Worm (Caenorhabditis elegans): Measurements from ENCODE around the gene adt-3.

adt-3 gene

DNA sequence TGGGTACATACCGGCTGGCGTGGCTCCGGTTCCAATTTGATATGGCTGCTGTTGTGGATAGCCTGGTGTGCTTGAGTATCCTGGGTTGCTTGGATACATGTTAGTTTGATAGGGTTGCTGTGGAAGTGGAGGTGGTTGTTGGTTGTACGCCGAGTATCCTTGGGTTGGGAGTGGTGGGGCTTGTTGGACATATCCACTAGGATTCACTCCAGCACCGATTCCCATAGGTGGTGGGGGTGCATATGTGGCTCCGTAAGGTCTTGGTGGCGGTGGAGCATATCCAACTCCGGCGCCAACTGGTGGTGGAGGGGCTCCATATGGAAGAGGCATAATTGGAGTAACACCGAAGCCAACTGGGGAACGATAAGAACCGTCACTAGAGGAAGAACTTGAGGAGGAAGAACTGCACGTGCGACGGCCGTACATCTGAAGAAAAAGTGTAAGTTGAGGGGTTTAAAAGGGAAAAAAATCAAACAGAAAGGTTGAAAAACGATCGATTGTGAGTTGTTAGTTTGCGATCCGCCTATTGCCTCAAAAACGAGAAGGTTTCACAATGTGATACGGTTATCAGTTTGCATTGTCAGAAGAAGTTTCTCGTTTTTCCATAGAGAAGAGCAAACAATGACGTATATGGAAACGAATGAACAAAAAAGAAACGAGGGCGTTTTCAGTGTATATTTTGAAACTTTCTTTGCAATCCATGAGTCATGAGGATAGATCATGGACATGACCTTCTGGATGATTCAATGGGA lies 36.9 kb downstream of the adt-3 start, which contains the start of gene C16B8.3 (continued):
- TF ChIP-seq nhr-42 (GFP tag; IDR thresholded peaks at IDR 0.05) (no peak), lin-15B (tag; optimal IDR thresholded peaks at IDR 0.05) (no peak), F44E2.7 (GFP tag; IDR thresholded peaks at IDR 0.05) (no peak), nhr-41 (GFP tag; IDR thresholded peaks at IDR 0.05) (no peak), gei-8 (GFP tag; optimal IDR thresholded peaks at IDR 0.05) (no peak), Y105C5A.15 (GFP tag; IDR thresholded peaks at IDR 0.05) (no peak), dmd-9 (GFP tag; IDR thresholded peaks at IDR 0.05) (no peak), ctbp-1 (GFP tag; IDR thresholded peaks at IDR 0.05) (no peak), php-3 (GFP tag; IDR thresholded peaks at IDR 0.05) (no peak), zag-1 (tag; optimal IDR thresholded peaks at IDR 0.05) (no peak), ceh-44 (GFP tag; IDR thresholded peaks at IDR 0.05) (no peak), nhr-11 (tag; optimal IDR thresholded peaks at IDR 0.05) (no peak), pqm-1 (tag; optimal IDR thresholded peaks at IDR 0.05) (peak; percentile 57), ces-1 (GFP tag; optimal IDR thresholded peaks at IDR 0.05) (no peak), nhr-28 (tag; optimal IDR thresholded peaks at IDR 0.05) (peak; percentile 66), nhr-111 (GFP tag; optimal IDR thresholded peaks at IDR 0.05) (no peak), ZK337.2 (GFP tag; IDR thresholded peaks at IDR 0.05) (no peak), daf-12 (tag; optimal IDR thresholded peaks at IDR 0.05) (no peak), sdz-12 (GFP tag; optimal IDR thresholded peaks at IDR 0.05) (no peak), R02D3.7 (tag; optimal IDR thresholded peaks at IDR 0.05) (no peak), fos-1 (tag; optimal IDR thresholded peaks at IDR 0.05) (no peak), aha-1 (tag) (peak; percentile 48), spr-1 (tag; optimal IDR thresholded peaks at IDR 0.05) (no peak), lin-39 (tag; optimal IDR thresholded peaks at IDR 0.05) (no peak), nhr-76 (tag; optimal IDR thresholded peaks at IDR 0.05) (no peak), F49E8.2 (tag; optimal IDR thresholded peaks at IDR 0.05; ENCODE audit: borderline replicate concordance) (no peak), mxl-3 (GFP tag; optimal IDR thresholded peaks at IDR 0.05) (peak; percentile 17), vab-7 (GFP tag; IDR thresholded peaks at IDR 0.05) (no peak), Y5F2A.4 (GFP tag; optimal IDR thresholded peaks at IDR 0.05) (no peak), mxl-2 (GFP tag; conservative IDR thresholded peaks at IDR 0.05) (no peak), zfp-3 (GFP tag; conservative IDR thresholded peaks at IDR 0.05) (no peak), set-16 (GFP tag; IDR thresholded peaks at IDR 0.05) (peak; percentile 36), T26A8.4 (GFP tag; IDR thresholded peaks at IDR 0.05) (no peak), nhr-77 (tag; optimal IDR thresholded peaks at IDR 0.05) (peak; percentile 49), nhr-10 (tag; optimal IDR thresholded peaks at IDR 0.05) (no peak), nhr-237 (tag; optimal IDR thresholded peaks at IDR 0.05) (no peak), hlh-11 (tag; optimal IDR thresholded peaks at IDR 0.05) (peak; percentile 71), snpc-4 (tag; optimal IDR thresholded peaks at IDR 0.05) (no peak), pha-4 (GFP tag; IDR thresholded peaks at IDR 0.05) (no peak), pha-4 (tag; optimal IDR thresholded peaks at IDR 0.05) (no peak), lin-38 (GFP tag; IDR thresholded peaks at IDR 0.05) (no peak), attf-4 (tag; optimal IDR thresholded peaks at IDR 0.05) (no peak)

DNA sequence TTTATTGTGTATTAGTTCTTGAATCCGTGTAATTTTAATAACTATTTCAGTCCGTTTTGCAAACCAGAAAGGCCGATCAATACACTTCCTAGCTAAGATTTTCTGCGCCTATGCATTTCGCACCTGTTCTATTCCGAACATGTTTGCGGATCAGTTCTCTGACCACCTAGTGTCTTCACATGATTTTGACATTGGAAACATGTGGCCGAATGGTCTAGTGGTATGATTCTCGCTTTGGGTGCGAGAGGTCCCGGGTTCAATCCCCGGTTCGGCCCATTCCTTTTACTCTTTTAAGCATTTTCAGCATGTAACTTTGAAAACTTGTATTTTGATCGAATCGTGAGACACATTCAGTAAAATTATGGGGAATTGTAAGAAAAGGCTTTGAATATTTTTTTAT lies 37.9 kb downstream of the adt-3 start:
- TF ChIP-seq nhr-28 (tag; optimal IDR thresholded peaks at IDR 0.05) (no peak), ztf-11 (tag; optimal IDR thresholded peaks at IDR 0.05) (no peak), zip-11 (GFP tag; IDR thresholded peaks at IDR 0.05) (0 out of 2 replicates have a peak, but pooled peaks have one; percentile 14), gei-8 (GFP tag; optimal IDR thresholded peaks at IDR 0.05) (no peak), dve-1 (tag; optimal IDR thresholded peaks at IDR 0.05; ENCODE audit: insufficient read depth) (peak; percentile 54), nhr-111 (GFP tag; optimal IDR thresholded peaks at IDR 0.05) (no peak), T26A8.4 (GFP tag; IDR thresholded peaks at IDR 0.05) (peak; percentile 18), lin-15B (tag; optimal IDR thresholded peaks at IDR 0.05) (no peak), R02D3.7 (tag; optimal IDR thresholded peaks at IDR 0.05) (no peak), ceh-28 (tag; optimal IDR thresholded peaks at IDR 0.05) (no peak), nhr-6 (tag; optimal IDR thresholded peaks at IDR 0.05) (no peak), T20F7.1 (GFP tag; optimal IDR thresholded peaks at IDR 0.05) (no peak), Y105C5A.15 (GFP tag; IDR thresholded peaks at IDR 0.05) (peak; percentile 77; the same call in 1 of the 2 replicates), nhr-42 (GFP tag; IDR thresholded peaks at IDR 0.05) (peak; percentile 64), zag-1 (tag; optimal IDR thresholded peaks at IDR 0.05) (no peak), arid-1 (GFP tag; conservative IDR thresholded peaks at IDR 0.05) (peak; percentile 59; the same call in 1 of the 2 replicates), unc-130 (GFP tag; optimal IDR thresholded peaks at IDR 0.05) (no peak), hlh-11 (tag; optimal IDR thresholded peaks at IDR 0.05) (no peak), daf-19 (GFP tag; conservative IDR thresholded peaks at IDR 0.05) (no peak), mdt-29 (GFP tag; IDR thresholded peaks at IDR 0.05) (peak; percentile 18; the same call in 1 of the 2 replicates)
